Worm (Caenorhabditis elegans): ENCODE results near the gene ctsa-4.1.

The ctsa-4.1 gene

DNA sequence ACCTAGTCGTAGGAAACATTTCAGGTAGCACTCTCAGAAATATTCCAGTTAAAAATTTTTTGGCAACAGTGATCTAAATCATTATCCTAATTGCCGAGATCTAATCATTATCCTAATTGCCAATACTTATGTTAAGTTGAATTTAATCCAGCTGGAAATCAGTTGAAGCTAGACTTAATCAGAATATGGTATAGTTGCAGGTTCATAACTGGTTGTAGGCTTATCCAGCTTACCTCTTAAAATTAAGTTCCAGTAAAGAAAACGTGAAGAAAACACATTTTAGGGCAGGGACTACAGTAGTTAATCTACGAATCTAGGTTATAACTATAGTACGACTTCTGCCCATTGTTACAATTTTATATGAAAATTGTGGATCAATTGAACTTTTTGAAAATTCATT, 9.9 kb downstream of the ctsa-4.1 start:
- TF ChIP-seq egl-5 (tag; optimal IDR thresholded peaks at IDR 0.05) (no peak), ztf-4 (tag; optimal IDR thresholded peaks at IDR 0.05) (no peak), pqm-1 (tag; optimal IDR thresholded peaks at IDR 0.05) (no peak), ceh-28 (tag; optimal IDR thresholded peaks at IDR 0.05) (no peak), lin-15B (tag; optimal IDR thresholded peaks at IDR 0.05) (no peak), elt-1 (tag; optimal IDR thresholded peaks at IDR 0.05) (no peak), egl-27 (tag; optimal IDR thresholded peaks at IDR 0.05) (no peak), nfya-1 (tag; optimal IDR thresholded peaks at IDR 0.05; ENCODE audit: insufficient read depth) (no peak), fos-1 (tag; optimal IDR thresholded peaks at IDR 0.05) (no peak), elt-3 (tag; optimal IDR thresholded peaks at IDR 0.05) (no peak)

ce11 chrII:6377381-6377948, 10.7 kb downstream of the ctsa-4.1 start:
- TF ChIP-seq mml-1 (tag; optimal IDR thresholded peaks at IDR 0.05) (no peak), ceh-28 (tag; optimal IDR thresholded peaks at IDR 0.05) (no peak), sea-2 (GFP tag; optimal IDR thresholded peaks at IDR 0.05) (no peak), lin-39 (tag; optimal IDR thresholded peaks at IDR 0.05) (no peak), ztf-11 (tag; optimal IDR thresholded peaks at IDR 0.05) (no peak), pqm-1 (tag; optimal IDR thresholded peaks at IDR 0.05) (peak; percentile 76), nhr-237 (tag; optimal IDR thresholded peaks at IDR 0.05) (no peak), skn-1 (tag; optimal IDR thresholded peaks at IDR 0.05) (no peak), nhr-77 (tag; optimal IDR thresholded peaks at IDR 0.05) (no peak), elt-1 (tag; optimal IDR thresholded peaks at IDR 0.05) (no peak), jun-1 (tag; optimal IDR thresholded peaks at IDR 0.05) (peak; percentile 34), eor-1 (tag; optimal IDR thresholded peaks at IDR 0.05) (no peak), elt-2 (tag; optimal IDR thresholded peaks at IDR 0.05) (peak; percentile 89), nfya-1 (tag; optimal IDR thresholded peaks at IDR 0.05; ENCODE audit: insufficient read depth) (peak; percentile 31), nhr-28 (tag; optimal IDR thresholded peaks at IDR 0.05) (no peak), ceh-82 (tag; optimal IDR thresholded peaks at IDR 0.05) (no peak), ama-1 (optimal IDR thresholded peaks at IDR 0.05) (no peak), hmg-11 (tag; optimal IDR thresholded peaks at IDR 0.05) (no peak), mdl-1 (tag; optimal IDR thresholded peaks at IDR 0.05) (no peak), R02D3.7 (tag; optimal IDR thresholded peaks at IDR 0.05) (no peak), pha-4 (tag; optimal IDR thresholded peaks at IDR 0.05) (peak; percentile 54), aly-2 (tag; optimal IDR thresholded peaks at IDR 0.05) (no peak)

DNA sequence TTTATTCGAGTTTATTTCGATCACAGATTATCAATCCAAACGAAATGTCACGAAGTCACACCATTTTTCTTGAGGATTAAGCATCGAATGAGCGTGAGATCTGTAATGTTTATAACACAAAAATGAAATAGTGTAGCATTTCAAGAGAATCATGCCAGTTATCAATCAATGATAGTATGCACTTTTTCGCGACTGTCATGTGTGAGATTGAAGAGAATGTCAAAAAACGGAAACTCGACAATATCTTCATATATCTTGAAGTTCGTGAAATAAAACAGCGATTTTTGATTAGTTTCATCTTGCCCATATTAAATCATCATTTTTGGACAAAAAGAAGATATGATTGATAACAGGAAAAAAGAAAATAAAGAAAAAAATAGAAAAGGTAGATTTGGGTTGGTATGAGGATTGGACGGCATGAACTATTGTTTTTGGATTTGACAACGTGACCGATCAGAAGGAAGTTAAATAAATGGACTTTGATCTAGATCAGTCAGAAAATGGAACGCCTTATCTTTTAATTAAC, 12.3 kb downstream of the ctsa-4.1 start:
- TF ChIP-seq R02D3.7 (tag; optimal IDR thresholded peaks at IDR 0.05), result no peak
- TF ChIP-seq hmg-11 (tag; optimal IDR thresholded peaks at IDR 0.05), result no peak
- no peak for TF ChIP-seq lin-39 (tag; optimal IDR thresholded peaks at IDR 0.05)
- TF ChIP-seq nfya-1 (tag; optimal IDR thresholded peaks at IDR 0.05; ENCODE audit: insufficient read depth), result no peak
- TF ChIP-seq unc-62 (GFP tag; optimal IDR thresholded peaks at IDR 0.05), result no peak
- no peak for TF ChIP-seq tbx-2 (tag; optimal IDR thresholded peaks at IDR 0.05)
- no peak for TF ChIP-seq zag-1 (tag; optimal IDR thresholded peaks at IDR 0.05)
- no peak for TF ChIP-seq mml-1 (tag; optimal IDR thresholded peaks at IDR 0.05)
- peak; percentile 42 for TF ChIP-seq nhr-43 (tag; optimal IDR thresholded peaks at IDR 0.05; ENCODE audit: poor library complexity, severe bottlenecking)
- peak; percentile 44 for TF ChIP-seq nhr-23 (tag; optimal IDR thresholded peaks at IDR 0.05)
- TF ChIP-seq mdl-1 (tag; optimal IDR thresholded peaks at IDR 0.05), result no peak
- TF ChIP-seq fkh-10 (GFP tag; optimal IDR thresholded peaks at IDR 0.05), result no peak
- no peak for TF ChIP-seq nhr-76 (tag; optimal IDR thresholded peaks at IDR 0.05)
- TF ChIP-seq pqm-1 (tag; optimal IDR thresholded peaks at IDR 0.05), result no peak
- no peak for TF ChIP-seq ama-1 (optimal IDR thresholded peaks at IDR 0.05)
- no peak for TF ChIP-seq ztf-11 (tag; optimal IDR thresholded peaks at IDR 0.05)
- TF ChIP-seq ceh-16 (tag; optimal IDR thresholded peaks at IDR 0.05), result no peak
- TF ChIP-seq ceh-28 (tag; optimal IDR thresholded peaks at IDR 0.05), result no peak
- no peak for TF ChIP-seq daf-12 (tag; optimal IDR thresholded peaks at IDR 0.05)
- TF ChIP-seq elt-1 (tag; optimal IDR thresholded peaks at IDR 0.05), result no peak
- TF ChIP-seq snpc-4 (tag; optimal IDR thresholded peaks at IDR 0.05), result no peak
- no peak for TF ChIP-seq ztf-4 (tag; optimal IDR thresholded peaks at IDR 0.05)
- peak; percentile 2 for TF ChIP-seq nhr-25 (tag; optimal IDR thresholded peaks at IDR 0.05)
- TF ChIP-seq egl-5 (tag; optimal IDR thresholded peaks at IDR 0.05), result no peak
- no peak for TF ChIP-seq lin-15B (tag; optimal IDR thresholded peaks at IDR 0.05)

All from whole organism, L3 larva.